Worm (Caenorhabditis elegans) whole organism, L4 larva: Measurements from ENCODE around the gene F41G3.3.

ENCODE experiments used
- F26F4.8 ChIP-seq: fragments of 200-800 bp; sonication (Bioruptor generic); conservative IDR thresholded peaks from 2 replicates; pipeline ENCODE4 v1.3.6; 2022; ENCODE audit warnings: missing genetic modification characterization, missing compliant biosample characterization
- F37D6.2 ChIP-seq: sonication (generic microtip); optimal IDR thresholded peaks from 2 replicates; lab custom pipeline; 2016; ENCODE audit warnings: mild to moderate bottlenecking, missing genetic modification characterization, missing compliant biosample characterization
- F49E8.2 ChIP-seq: sonication (generic microtip); optimal IDR thresholded peaks from 2 replicates; lab custom pipeline; 2016; ENCODE audit warnings: missing compliant biosample characterization, mild to moderate bottlenecking, missing genetic modification characterization, borderline replicate concordance
- R02D3.7 ChIP-seq: fragments of 150-350 bp; sonication (generic microtip); optimal IDR thresholded peaks from 3 replicates; lab custom pipeline; 2014; ENCODE audit warnings: missing biosample characterization, missing genetic modification characterization
- Y105C5A.15 ChIP-seq: fragments of 200-800 bp; sonication (Bioruptor generic); IDR thresholded peaks from 2 replicates; pipeline ENCODE4 v1.3.6; 2022; ENCODE audit warnings: missing genetic modification characterization, missing compliant biosample characterization
- Y75B8A.6 ChIP-seq: fragments of 200-800 bp; sonication (Bioruptor generic); IDR thresholded peaks from 2 replicates; pipeline ENCODE4 v1.3.6; 2022; ENCODE audit warnings: missing genetic modification reagents, missing genetic modification characterization, missing compliant biosample characterization
- aha-1 ChIP-seq: fragments of 150-350 bp; peaks from one replicate; lab custom pipeline; 2014; ENCODE audit warnings: missing biosample characterization, missing genetic modification characterization
- arid-1 ChIP-seq: fragments of 200-800 bp; sonication (Bioruptor generic); conservative IDR thresholded peaks from 2 replicates; pipeline ENCODE4 v1.3.6; 2022; ENCODE audit warnings: missing genetic modification reagents, missing genetic modification characterization, missing compliant biosample characterization
- ceh-44 ChIP-seq: fragments of 200-800 bp; sonication (Bioruptor generic); IDR thresholded peaks from 2 replicates; pipeline ENCODE4 v1.3.6; 2022; ENCODE audit warnings: missing genetic modification reagents, missing genetic modification characterization, missing compliant biosample characterization
- ceh-62 ChIP-seq: sonication (generic microtip); optimal IDR thresholded peaks from 2 replicates; lab custom pipeline; 2017; ENCODE audit warnings: missing biosample characterization, missing genetic modification characterization
- ceh-82 ChIP-seq: sonication (generic microtip); optimal IDR thresholded peaks from 2 replicates; lab custom pipeline; 2017; ENCODE audit warnings: missing biosample characterization, missing genetic modification characterization
- dmd-6 ChIP-seq: fragments of 200-800 bp; sonication (Bioruptor generic); IDR thresholded peaks from 2 replicates; pipeline ENCODE4 v1.3.6; 2022; ENCODE audit warnings: missing genetic modification reagents, missing genetic modification characterization, missing compliant biosample characterization
- dmd-9 ChIP-seq: fragments of 200-800 bp; sonication (Bioruptor generic); IDR thresholded peaks from 2 replicates; pipeline ENCODE4 v1.3.6; 2022; ENCODE audit warnings: missing genetic modification reagents, missing genetic modification characterization, missing compliant biosample characterization
- fkh-10 ChIP-seq: fragments of 150-350 bp; optimal IDR thresholded peaks from 2 replicates; lab custom pipeline; 2014; ENCODE audit warnings: missing biosample characterization, missing genetic modification reagents, missing genetic modification characterization
- fos-1 ChIP-seq: fragments of 150-350 bp; optimal IDR thresholded peaks from 2 replicates; lab custom pipeline; 2014; ENCODE audit warnings: missing biosample characterization, missing genetic modification characterization
- gei-8 ChIP-seq: fragments of 200-800 bp; sonication (Bioruptor generic); optimal IDR thresholded peaks from 2 replicates; lab custom pipeline; 2018; ENCODE audit warnings: mild to moderate bottlenecking, missing genetic modification characterization, missing compliant biosample characterization
- hlh-11 ChIP-seq: fragments of 200-800 bp; sonication (Bioruptor generic); optimal IDR thresholded peaks from 2 replicates; lab custom pipeline; 2018; ENCODE audit warnings: mild to moderate bottlenecking, missing genetic modification characterization, missing compliant biosample characterization
- lim-7 ChIP-seq: fragments of 200-800 bp; sonication (Bioruptor generic); IDR thresholded peaks from 2 replicates; pipeline ENCODE4 v1.3.6; 2022; ENCODE audit warnings: missing genetic modification characterization, missing compliant biosample characterization
- lin-15B ChIP-seq: fragments of 150-350 bp; sonication (generic microtip); optimal IDR thresholded peaks from 3 replicates; lab custom pipeline; 2014; ENCODE audit warnings: missing biosample characterization, missing genetic modification characterization
- lin-29 ChIP-seq: fragments of 200-800 bp; sonication (Bioruptor generic); IDR thresholded peaks from 2 replicates; pipeline ENCODE4 v1.3.6; 2022; ENCODE audit warnings: missing genetic modification reagents, missing genetic modification characterization, missing compliant biosample characterization
- lsy-2 ChIP-seq, 2 experiments: fragments of 150-350 bp in 1 of 2; sonication (generic microtip) in 1 of 2; optimal IDR thresholded peaks; 2 replicates each; lab custom pipeline; 2014 to 2017; ENCODE audit warnings: missing biosample characterization in 2 of 2, missing genetic modification characterization in 2 of 2
- madf-9 ChIP-seq: fragments of 200-800 bp; sonication (Bioruptor generic); conservative IDR thresholded peaks from 2 replicates; pipeline ENCODE4 v1.3.6; 2022; ENCODE audit warnings: missing genetic modification reagents, missing genetic modification characterization, missing compliant biosample characterization
- mdt-29 ChIP-seq: fragments of 200-800 bp; sonication (Bioruptor generic); IDR thresholded peaks from 2 replicates; pipeline ENCODE4 v1.3.6; 2022; ENCODE audit warnings: missing genetic modification reagents, missing genetic modification characterization, missing compliant biosample characterization
- nhr-10 ChIP-seq: fragments of 150-350 bp; optimal IDR thresholded peaks from 2 replicates; lab custom pipeline; 2014; ENCODE audit warnings: missing biosample characterization, missing genetic modification characterization
- nhr-102 ChIP-seq: sonication (generic microtip); optimal IDR thresholded peaks from 2 replicates; lab custom pipeline; 2016; ENCODE audit warnings: mild to moderate bottlenecking, missing genetic modification characterization, moderate library complexity, missing compliant biosample characterization
- nhr-11 ChIP-seq: fragments of 150-350 bp; optimal IDR thresholded peaks from 2 replicates; lab custom pipeline; 2014; ENCODE audit warnings: missing biosample characterization, missing genetic modification characterization
- nhr-25 ChIP-seq: sonication (generic microtip); optimal IDR thresholded peaks from 2 replicates; lab custom pipeline; 2017; ENCODE audit warnings: missing genetic modification characterization, mild to moderate bottlenecking, missing compliant biosample characterization, antibody characterized with exemption, moderate library complexity, borderline replicate concordance; ENCODE audit not compliant: insufficient read depth
- nhr-28 ChIP-seq: fragments of 150-350 bp; optimal IDR thresholded peaks from 2 replicates; lab custom pipeline; 2014; ENCODE audit warnings: missing biosample characterization, missing genetic modification characterization
- nhr-76 ChIP-seq: fragments of 150-350 bp; optimal IDR thresholded peaks from 2 replicates; lab custom pipeline; 2014; ENCODE audit warnings: missing biosample characterization, missing genetic modification characterization
- sdz-12 ChIP-seq: fragments of 200-800 bp; sonication (Bioruptor generic); optimal IDR thresholded peaks from 2 replicates; lab custom pipeline; 2018; ENCODE audit warnings: mild to moderate bottlenecking, missing genetic modification characterization, missing compliant biosample characterization
- skn-1 ChIP-seq: fragments of 150-350 bp; optimal IDR thresholded peaks from 2 replicates; lab custom pipeline; 2014; ENCODE audit warnings: missing biosample characterization, missing genetic modification characterization
- snpc-1.2 ChIP-seq: fragments of 200-800 bp; sonication (Bioruptor generic); IDR thresholded peaks from 2 replicates; pipeline ENCODE4 v1.3.6; 2022; ENCODE audit warnings: missing genetic modification reagents, missing genetic modification characterization, missing compliant biosample characterization
- spr-1 ChIP-seq: sonication (generic microtip); optimal IDR thresholded peaks from 2 replicates; lab custom pipeline; 2016; ENCODE audit warnings: mild to moderate bottlenecking, missing genetic modification characterization, missing compliant biosample characterization
- unc-62 ChIP-seq, 3 experiments: fragments of 150-350 bp in 1 of 3; sonication (generic microtip); optimal IDR thresholded peaks in 2 of 3; peaks in 1 of 3; 1 replicate in 1 of 3; 2 replicates in 2 of 3; lab custom pipeline; 2014 to 2017; ENCODE audit warnings: missing biosample characterization in 3 of 3, missing genetic modification characterization in 3 of 3, missing genetic modification reagents in 3 of 3, missing genotype in 1 of 3
- vab-7 ChIP-seq: fragments of 200-800 bp; sonication (Bioruptor generic); IDR thresholded peaks from 2 replicates; pipeline ENCODE4 v1.3.6; 2022; ENCODE audit warnings: missing genetic modification reagents, missing genetic modification characterization, missing compliant biosample characterization
- ztf-7 ChIP-seq: fragments of 150-350 bp; optimal IDR thresholded peaks from 2 replicates; lab custom pipeline; 2014; ENCODE audit warnings: missing biosample characterization, missing genetic modification characterization

The F41G3.3 gene

ce11 chrII:6712177-6712981, 44.0 kb upstream of the F41G3.3 start, which contains the start of the genes dpy-10 and T14B4.19 (continued):
- TF ChIP-seq ceh-62 (tag; lab: Kevin White, UChicago) (no peak), nhr-76 (tag; lab: Kevin White, UChicago) (no peak), lsy-2 (tag; optimal IDR thresholded peaks at IDR 0.05; lab: Kevin White, UChicago) (peak in 1 of 2 experiments; percentile 37)
- TF ChIP-seq, all 104 proteins: peak for 7

- TF ChIP-seq ceh-82 (tag; lab: Kevin White, UChicago) (no peak), aha-1 (tag; lab: Kevin White, UChicago) (peak; percentile 45)
- TF ChIP-seq, all 104 proteins: peak for 1
These were observed 43.3 kb upstream of the F41G3.3 start for ce11 chrII:6713003-6713402.

- peak in 1 of 2 experiments; percentile 61 for TF ChIP-seq unc-62 (GFP tag; optimal IDR thresholded peaks at IDR 0.05 in 1 of 2; lab: Kevin White, UChicago)
- TF ChIP-seq unc-62 (tag; optimal IDR thresholded peaks at IDR 0.05; lab: Kevin White, UChicago), result no peak
- no peak for TF ChIP-seq ceh-82 (tag; lab: Kevin White, UChicago)
- peak; percentile 13 for TF ChIP-seq nhr-28 (tag; lab: Kevin White, UChicago)
- TF ChIP-seq aha-1 (tag; lab: Kevin White, UChicago), result peak; percentile 42
These were observed 42.4 kb upstream of the F41G3.3 start, which contains the start of gene dpy-2 for ce11 chrII:6713832-6714342. Gene dpy-2 (plus strand): TSS chrII:6714292.

ce11 chrII:6715853-6716252, 40.5 kb upstream of the F41G3.3 start:
- TF ChIP-seq F26F4.8 (GFP tag; lab: Robert Waterston, UW) (no peak), lim-7 (GFP tag; lab: Robert Waterston, UW) (no peak), spr-1 (tag; lab: Kevin White, UChicago) (no peak), nhr-102 (tag; lab: Kevin White, UChicago) (no peak), gei-8 (GFP tag; lab: Kevin White, UChicago) (no peak), nhr-25 (no peak), nhr-76 (tag; lab: Kevin White, UChicago) (no peak), lin-29 (GFP tag; lab: Robert Waterston, UW) (no peak), ceh-82 (tag; lab: Kevin White, UChicago) (no peak), skn-1 (no peak), fkh-10 (GFP tag; lab: Kevin White, UChicago) (no peak), aha-1 (tag; lab: Kevin White, UChicago) (no peak), Y105C5A.15 (GFP tag; lab: Robert Waterston, UW) (no peak)

- no peak for TF ChIP-seq fos-1 (tag; lab: Kevin White, UChicago)
- TF ChIP-seq nhr-10 (tag; lab: Kevin White, UChicago), result no peak
- TF ChIP-seq mdt-29 (GFP tag; lab: Robert Waterston, UW), result no peak
- TF ChIP-seq hlh-11 (tag; lab: Kevin White, UChicago), result no peak
- TF ChIP-seq unc-62 (GFP tag; optimal IDR thresholded peaks at IDR 0.05 in 1 of 2; lab: Kevin White, UChicago), result no peak
- no peak for TF ChIP-seq unc-62 (tag; optimal IDR thresholded peaks at IDR 0.05; lab: Kevin White, UChicago)
- no peak for TF ChIP-seq R02D3.7
- no peak for TF ChIP-seq snpc-1.2 (GFP tag; lab: Robert Waterston, UW)
- TF ChIP-seq lin-15B, result no peak
- TF ChIP-seq nhr-11 (tag; lab: Kevin White, UChicago), result no peak
- no peak for TF ChIP-seq vab-7 (GFP tag; lab: Robert Waterston, UW)
- no peak for TF ChIP-seq dmd-9 (GFP tag; lab: Robert Waterston, UW)
- TF ChIP-seq madf-9 (GFP tag; lab: Robert Waterston, UW), result no peak
- TF ChIP-seq F37D6.2 (tag; lab: Kevin White, UChicago), result no peak
- no peak for TF ChIP-seq arid-1 (GFP tag; lab: Robert Waterston, UW)
- no peak for TF ChIP-seq ztf-7
- no peak for TF ChIP-seq sdz-12 (GFP tag; lab: Kevin White, UChicago)
- no peak for TF ChIP-seq F49E8.2
- no peak for TF ChIP-seq Y75B8A.6 (GFP tag; lab: Robert Waterston, UW)
- no peak for TF ChIP-seq dmd-6 (GFP tag; lab: Robert Waterston, UW)
- TF ChIP-seq ceh-44, result no peak
These were observed 39.7 kb upstream of the F41G3.3 start, which contains the start of the genes T14B4.5 and T14B4.20 for ce11 chrII:6716638-6717037. Gene T14B4.5 (plus strand): TSS chrII:6716863. Gene T14B4.20 (plus strand): TSS chrII:6716901.
